Fruit fly (Drosophila melanogaster) Kc167 (cell line): ENCODE measurements around the gene CG10035.

ENCODE experiments used
- Myc ChIP-seq: fragments of >200 bp; optimal IDR thresholded peaks from 2 replicates; lab custom pipeline; 2017; ENCODE audit warnings: missing external identifiers
- Sin3A ChIP-seq: fragments of >200 bp; optimal IDR thresholded peaks from 2 replicates; lab custom pipeline; 2018; ENCODE audit warnings: missing external identifiers
- h ChIP-seq: fragments of >200 bp; optimal IDR thresholded peaks from 3 replicates; lab custom pipeline; 2018; ENCODE audit warnings: missing external identifiers
- insv ChIP-seq: fragments of >200 bp; optimal IDR thresholded peaks from 3 replicates; lab custom pipeline; 2018; ENCODE audit warnings: missing external identifiers
- psq ChIP-seq: fragments of >200 bp; optimal IDR thresholded peaks from 2 replicates; lab custom pipeline; 2017; ENCODE audit warnings: missing external identifiers

DNA sequence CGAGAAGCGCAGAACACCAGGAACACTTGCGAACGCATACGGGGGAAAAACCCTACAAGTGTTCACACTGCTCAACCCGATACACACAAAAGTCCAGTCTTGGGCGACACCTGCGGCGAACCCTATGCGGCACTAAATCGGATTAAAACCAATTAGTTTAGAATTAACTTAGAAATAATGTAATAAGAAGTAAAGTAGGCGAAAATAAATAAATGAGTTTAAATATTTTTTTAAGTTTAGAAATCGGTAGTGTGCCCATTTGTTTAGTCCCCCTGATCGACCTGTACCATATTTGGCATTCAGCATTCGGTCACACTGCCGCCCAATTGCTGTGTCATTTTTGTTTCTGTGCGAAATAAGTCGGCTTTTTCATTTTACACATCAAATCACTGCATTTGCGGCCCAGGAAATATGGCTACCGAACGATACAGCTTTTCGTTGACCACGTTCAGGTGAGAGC lies 48.6 kb upstream of the CG10035 start, which contains the start of gene Prosalpha2:
- TF ChIP-seq h (lab: Kevin White, UChicago): no peak
- TF ChIP-seq insv (lab: Kevin White, UChicago): no peak
- TF ChIP-seq Sin3A (lab: Kevin White, UChicago): no peak
- TF ChIP-seq psq (lab: Kevin White, UChicago): no peak
- no peak for TF ChIP-seq Myc (lab: Kevin White, UChicago)
